Worm (Caenorhabditis elegans) whole organism, midembryonic: ENCODE results near the gene T26C5.3.

Experiments used
- T22C8.4 ChIP-seq: fragments of 200-800 bp; sonication (Bioruptor generic); IDR thresholded peaks from 2 replicates; pipeline ENCODE4 v1.3.6; 2022; ENCODE audit warnings: missing genetic modification characterization, missing compliant biosample characterization
- cog-1 ChIP-seq: sonication (generic microtip); optimal IDR thresholded peaks from 2 replicates; lab custom pipeline; 2016; ENCODE audit warnings: missing genetic modification characterization, missing compliant biosample characterization
- flt-1 ChIP-seq: fragments of 200-800 bp; sonication (Bioruptor generic); IDR thresholded peaks from 2 replicates; pipeline ENCODE4 v1.3.6; 2022; ENCODE audit warnings: missing genetic modification characterization, missing compliant biosample characterization
- klf-2 ChIP-seq: fragments of 200-800 bp; sonication (Bioruptor generic); conservative IDR thresholded peaks from 2 replicates; pipeline ENCODE4 v1.3.6; 2022; ENCODE audit warnings: missing genetic modification reagents, missing genetic modification characterization, missing compliant biosample characterization
- med-1 ChIP-seq: sonication (generic microtip); optimal IDR thresholded peaks from 2 replicates; lab custom pipeline; 2017; ENCODE audit warnings: missing genetic modification characterization, mild to moderate bottlenecking, missing compliant biosample characterization, antibody characterized with exemption, missing genetic modification reagents; ENCODE audit not compliant: insufficient read depth
- ref-1 ChIP-seq: fragments of 200-800 bp; sonication (Bioruptor generic); conservative IDR thresholded peaks from 2 replicates; pipeline ENCODE4 v1.3.6; 2022; ENCODE audit warnings: missing genetic modification reagents, missing genetic modification characterization, missing compliant biosample characterization
- tab-1 ChIP-seq: fragments of 200-800 bp; sonication (Bioruptor generic); IDR thresholded peaks from 2 replicates; pipeline ENCODE4 v1.3.6; 2022; ENCODE audit warnings: missing genetic modification characterization, missing compliant biosample characterization
- ztf-23 ChIP-seq: fragments of 200-800 bp; sonication (Bioruptor generic); IDR thresholded peaks from 2 replicates; pipeline ENCODE4 v1.3.6; 2022; ENCODE audit warnings: missing genetic modification reagents, missing genetic modification characterization, missing compliant biosample characterization

- TF ChIP-seq cog-1 = no peak
- TF ChIP-seq tab-1 = no peak
- TF ChIP-seq T22C8.4 (GFP tag; lab: Robert Waterston, UW) = no peak
- no peak; the same call in 1 of the 2 replicates for TF ChIP-seq flt-1 (GFP tag; lab: Robert Waterston, UW)
- no peak for TF ChIP-seq klf-2 (GFP tag; lab: Robert Waterston, UW)
- no peak for TF ChIP-seq ref-1 (GFP tag; lab: Robert Waterston, UW)
- 0 out of 2 replicates have a peak, but pooled peaks have one; percentile 42 for TF ChIP-seq ztf-23 (GFP tag; lab: Robert Waterston, UW)
- no peak for TF ChIP-seq med-1 (GFP tag; lab: Kevin White, UChicago)
Observed at ce11 chrII:9258566-9258965, 22.2 kb downstream of the T26C5.3 start.
